Fruit fly (Drosophila melanogaster) whole organism, embryonic: ENCODE data around the gene CG13002.

ENCODE experiments used
- Bgb ChIP-seq: fragments of 200-800 bp; sonication (Bioruptor generic); IDR thresholded peaks from 2 replicates; pipeline ENCODE4 v1.3.6; 2022; ENCODE audit warnings: missing biosample characterization, missing genetic modification characterization; ENCODE audit not compliant: partially characterized antibody
- Blimp-1 ChIP-seq: fragments of 200-800 bp; sonication (Bioruptor generic); optimal IDR thresholded peaks from 3 replicates; lab custom pipeline; 2018; ENCODE audit warnings: missing biosample characterization, missing genetic modification characterization, mild to moderate bottlenecking, moderate library complexity, missing genetic modification reagents
- CG10267 ChIP-seq: fragments of 200-800 bp; sonication (Bioruptor generic); optimal IDR thresholded peaks from 2 replicates; lab custom pipeline; 2018; ENCODE audit warnings: missing biosample characterization, mild to moderate bottlenecking, missing genetic modification characterization, moderate library complexity
- CG10979 ChIP-seq: fragments of 200-800 bp; sonication (Bioruptor generic); optimal IDR thresholded peaks from 2 replicates; lab custom pipeline; 2018; ENCODE audit warnings: missing biosample characterization, mild to moderate bottlenecking, missing genetic modification characterization, moderate library complexity
- CG11247 ChIP-seq: fragments of 200-800 bp; sonication (Bioruptor generic); IDR thresholded peaks from 2 replicates; pipeline ENCODE4 v1.3.6; 2022; ENCODE audit warnings: missing biosample characterization, missing genetic modification characterization
- CG11696 ChIP-seq: fragments of 200-800 bp; sonication (Bioruptor generic); IDR thresholded peaks from 2 replicates; pipeline ENCODE4 v1.3.6; 2022; ENCODE audit warnings: missing biosample characterization, missing genetic modification characterization
- CG13296 ChIP-seq: fragments of 200-800 bp; sonication (Bioruptor generic); optimal IDR thresholded peaks from 3 replicates; lab custom pipeline; 2018; ENCODE audit warnings: missing biosample characterization, mild to moderate bottlenecking, missing genetic modification characterization
- CG13424 ChIP-seq: fragments of 200-800 bp; sonication (Bioruptor generic); optimal IDR thresholded peaks from 2 replicates; lab custom pipeline; 2019; ENCODE audit warnings: missing biosample characterization, mild to moderate bottlenecking, missing genetic modification characterization, moderate library complexity
- CG14860 ChIP-seq: fragments of 200-800 bp; sonication (Bioruptor generic); IDR thresholded peaks from 3 replicates; pipeline ENCODE4 v1.3.6; 2022; ENCODE audit warnings: missing biosample characterization, missing genetic modification characterization; ENCODE audit not compliant: partially characterized antibody
- CG15479 ChIP-seq: fragments of 200-800 bp; sonication (Bioruptor generic); optimal IDR thresholded peaks from 3 replicates; lab custom pipeline; 2019; ENCODE audit warnings: missing biosample characterization, mild to moderate bottlenecking, missing genetic modification characterization, moderate library complexity
- CG18619 ChIP-seq: fragments of 200-800 bp; sonication (Bioruptor generic); optimal IDR thresholded peaks from 3 replicates; lab custom pipeline; 2017; ENCODE audit warnings: missing biosample characterization, mild to moderate bottlenecking, missing genetic modification characterization
- CG2120 ChIP-seq: fragments of 200-800 bp; sonication (Bioruptor generic); optimal IDR thresholded peaks from 3 replicates; lab custom pipeline; 2016; ENCODE audit warnings: missing biosample characterization, missing genetic modification characterization
- CG2875 ChIP-seq: fragments of 200-800 bp; sonication (Bioruptor generic); optimal IDR thresholded peaks from 2 replicates; lab custom pipeline; 2017; ENCODE audit warnings: missing biosample characterization, mild to moderate bottlenecking, missing genetic modification characterization, missing genetic modification reagents
- CG3065 ChIP-seq: fragments of 200-800 bp; sonication (Bioruptor generic); optimal IDR thresholded peaks from 2 replicates; lab custom pipeline; 2016; ENCODE audit warnings: missing biosample characterization, missing genetic modification characterization
- CG31441 ChIP-seq: fragments of 200-800 bp; sonication (Bioruptor generic); IDR thresholded peaks from 2 replicates; pipeline ENCODE4 v1.3.6; 2022; ENCODE audit warnings: missing biosample characterization, missing genetic modification characterization
- CG3281 ChIP-seq: fragments of 200-800 bp; sonication (Bioruptor generic); optimal IDR thresholded peaks from 3 replicates; lab custom pipeline; 2017; ENCODE audit warnings: missing biosample characterization, mild to moderate bottlenecking, missing genetic modification characterization
- CG4328 ChIP-seq: fragments of 200-800 bp; sonication (Bioruptor generic); optimal IDR thresholded peaks from 3 replicates; lab custom pipeline; 2017; ENCODE audit warnings: missing biosample characterization, missing genetic modification reagents, missing genetic modification characterization
- CG4820 ChIP-seq: fragments of 200-800 bp; sonication (Bioruptor generic); optimal IDR thresholded peaks from 3 replicates; lab custom pipeline; 2016; ENCODE audit warnings: missing biosample characterization, missing genetic modification characterization
- CG5245 ChIP-seq: fragments of 200-800 bp; sonication (Bioruptor generic); optimal IDR thresholded peaks from 3 replicates; lab custom pipeline; 2016; ENCODE audit warnings: missing biosample characterization, missing genetic modification characterization
- CG6254 ChIP-seq: fragments of 200-800 bp; sonication (Bioruptor generic); optimal IDR thresholded peaks from 3 replicates; lab custom pipeline; 2017; ENCODE audit warnings: mild to moderate bottlenecking, missing biosample characterization, missing genetic modification reagents, missing genetic modification characterization
- CG6813 ChIP-seq: fragments of 200-800 bp; sonication (Bioruptor generic); optimal IDR thresholded peaks from 2 replicates; lab custom pipeline; 2017; ENCODE audit warnings: missing biosample characterization, missing genetic modification characterization, mild to moderate bottlenecking, moderate library complexity, missing genetic modification reagents
- CG7839 ChIP-seq: fragments of 200-800 bp; sonication (Bioruptor generic); optimal IDR thresholded peaks from 3 replicates; lab custom pipeline; 2018; ENCODE audit warnings: missing biosample characterization, mild to moderate bottlenecking, missing genetic modification characterization, moderate library complexity
- CG8388 ChIP-seq: fragments of 200-800 bp; sonication (Bioruptor generic); optimal IDR thresholded peaks from 2 replicates; lab custom pipeline; 2019; ENCODE audit warnings: missing biosample characterization, mild to moderate bottlenecking, missing genetic modification characterization, moderate library complexity
- CG8765 ChIP-seq: fragments of 200-800 bp; sonication (Bioruptor generic); IDR thresholded peaks from 2 replicates; pipeline ENCODE4 v1.3.6; 2022; ENCODE audit warnings: missing biosample characterization, missing genetic modification characterization
- CG9727 ChIP-seq: fragments of 200-800 bp; sonication (Bioruptor generic); optimal IDR thresholded peaks from 3 replicates; lab custom pipeline; 2017; ENCODE audit warnings: missing biosample characterization, mild to moderate bottlenecking, missing genetic modification characterization
- Fer3 ChIP-seq: fragments of 200-800 bp; sonication (Bioruptor generic); optimal IDR thresholded peaks from 2 replicates; lab custom pipeline; 2018; ENCODE audit warnings: missing biosample characterization, mild to moderate bottlenecking, missing genetic modification characterization, moderate library complexity
- Jarid2 ChIP-seq: fragments of 200-800 bp; sonication (Bioruptor generic); optimal IDR thresholded peaks from 3 replicates; lab custom pipeline; 2017; ENCODE audit warnings: mild to moderate bottlenecking, missing biosample characterization, missing genetic modification reagents, missing genetic modification characterization
- Nf-YC ChIP-seq: fragments of 200-800 bp; optimal IDR thresholded peaks from 3 replicates; lab custom pipeline; 2019; ENCODE audit warnings: missing biosample characterization, mild to moderate bottlenecking, missing genetic modification characterization, moderate library complexity
- Poxn ChIP-seq: fragments of 200-800 bp; sonication (Bioruptor generic); IDR thresholded peaks from 2 replicates; pipeline ENCODE4 v1.3.6; 2022; ENCODE audit warnings: missing biosample characterization, missing genetic modification characterization
- Ptx1 ChIP-seq: fragments of 200-800 bp; sonication (Bioruptor generic); IDR thresholded peaks from 2 replicates; pipeline ENCODE4 v1.3.6; 2022; ENCODE audit warnings: missing biosample characterization, missing genetic modification characterization
- Rfx ChIP-seq: fragments of 200-800 bp; sonication (Bioruptor generic); IDR thresholded peaks from 2 replicates; pipeline ENCODE4 v1.3.6; 2022; ENCODE audit warnings: missing biosample characterization, missing genetic modification characterization
- Sin3A ChIP-seq: fragments of >200 bp; optimal IDR thresholded peaks from 2 replicates; lab custom pipeline; 2018
- Sox100B ChIP-seq: fragments of 200-800 bp; sonication (Bioruptor generic); optimal IDR thresholded peaks from 3 replicates; lab custom pipeline; 2018; ENCODE audit warnings: missing biosample characterization, mild to moderate bottlenecking, missing genetic modification characterization
- Sox102F ChIP-seq: fragments of 200-800 bp; sonication (Bioruptor generic); optimal IDR thresholded peaks from 2 replicates; lab custom pipeline; 2018; ENCODE audit warnings: missing biosample characterization, mild to moderate bottlenecking, missing genetic modification characterization, moderate library complexity
- Xbp1 ChIP-seq: fragments of 200-800 bp; sonication (Bioruptor generic); optimal IDR thresholded peaks from 3 replicates; lab custom pipeline; 2016; ENCODE audit warnings: missing biosample characterization, mild to moderate bottlenecking, missing genetic modification characterization
- al ChIP-seq: fragments of 200-800 bp; sonication (Bioruptor generic); IDR thresholded peaks from 2 replicates; pipeline ENCODE4 v1.3.6; 2022; ENCODE audit warnings: missing biosample characterization, missing genetic modification characterization
- ap ChIP-seq: fragments of 200-800 bp; sonication (Bioruptor generic); IDR thresholded peaks from 2 replicates; pipeline ENCODE4 v1.3.6; 2022; ENCODE audit warnings: missing biosample characterization, missing genetic modification characterization
- az2 ChIP-seq: fragments of 200-800 bp; sonication (Bioruptor generic); optimal IDR thresholded peaks from 3 replicates; lab custom pipeline; 2016; ENCODE audit warnings: missing biosample characterization, missing genetic modification characterization
- bab2 ChIP-seq: fragments of 200-800 bp; sonication (Bioruptor generic); optimal IDR thresholded peaks from 2 replicates; lab custom pipeline; 2016; ENCODE audit warnings: missing biosample characterization, missing genetic modification characterization
- chn ChIP-seq: fragments of 200-800 bp; sonication (Bioruptor generic); optimal IDR thresholded peaks from 2 replicates; lab custom pipeline; 2016; ENCODE audit warnings: missing biosample characterization, missing genetic modification characterization
- ci ChIP-seq: fragments of 200-800 bp; sonication (Bioruptor generic); IDR thresholded peaks from 3 replicates; pipeline ENCODE4 v1.3.6; 2022; ENCODE audit warnings: missing biosample characterization, missing genetic modification characterization
- disco-r ChIP-seq: fragments of 200-800 bp; sonication (Bioruptor generic); optimal IDR thresholded peaks from 2 replicates; lab custom pipeline; 2016; ENCODE audit warnings: missing biosample characterization, missing genetic modification characterization
- dysf ChIP-seq: fragments of 200-800 bp; sonication (Bioruptor generic); IDR thresholded peaks from 3 replicates; pipeline ENCODE4 v1.3.6; 2022; ENCODE audit warnings: missing biosample characterization, missing genetic modification characterization
- nerfin-1 ChIP-seq: fragments of 200-800 bp; sonication (Bioruptor generic); optimal IDR thresholded peaks from 3 replicates; lab custom pipeline; 2019; ENCODE audit warnings: missing biosample characterization, mild to moderate bottlenecking, missing genetic modification characterization, moderate library complexity
- nmo ChIP-seq: fragments of 200-800 bp; sonication (Bioruptor generic); optimal IDR thresholded peaks from 2 replicates; lab custom pipeline; 2018; ENCODE audit warnings: missing biosample characterization, mild to moderate bottlenecking, missing genetic modification characterization, moderate library complexity
- onecut ChIP-seq: fragments of 200-800 bp; sonication (Bioruptor generic); IDR thresholded peaks from 2 replicates; pipeline ENCODE4 v1.3.6; 2022; ENCODE audit warnings: missing biosample characterization, missing genetic modification characterization
- pnt ChIP-seq: fragments of 200-800 bp; sonication (Bioruptor generic); optimal IDR thresholded peaks from 3 replicates; lab custom pipeline; 2016; ENCODE audit warnings: missing biosample characterization, missing genetic modification characterization
- seq ChIP-seq: fragments of 200-800 bp; sonication (Bioruptor generic); IDR thresholded peaks from 2 replicates; pipeline ENCODE4 v1.3.6; 2022; ENCODE audit warnings: missing biosample characterization, missing genetic modification characterization
- so ChIP-seq: fragments of 200-800 bp; sonication (Bioruptor generic); IDR thresholded peaks from 3 replicates; pipeline ENCODE4 v1.3.6; 2022; ENCODE audit warnings: missing biosample characterization, missing genetic modification characterization
- sqz ChIP-seq: fragments of 200-800 bp; sonication (Bioruptor generic); optimal IDR thresholded peaks from 3 replicates; lab custom pipeline; 2018; ENCODE audit warnings: missing biosample characterization, mild to moderate bottlenecking, missing genetic modification characterization
- tap ChIP-seq: fragments of 200-800 bp; optimal IDR thresholded peaks from 3 replicates; lab custom pipeline; 2019; ENCODE audit warnings: missing biosample characterization, mild to moderate bottlenecking, missing genetic modification characterization, moderate library complexity

CG13002 gene

DNA sequence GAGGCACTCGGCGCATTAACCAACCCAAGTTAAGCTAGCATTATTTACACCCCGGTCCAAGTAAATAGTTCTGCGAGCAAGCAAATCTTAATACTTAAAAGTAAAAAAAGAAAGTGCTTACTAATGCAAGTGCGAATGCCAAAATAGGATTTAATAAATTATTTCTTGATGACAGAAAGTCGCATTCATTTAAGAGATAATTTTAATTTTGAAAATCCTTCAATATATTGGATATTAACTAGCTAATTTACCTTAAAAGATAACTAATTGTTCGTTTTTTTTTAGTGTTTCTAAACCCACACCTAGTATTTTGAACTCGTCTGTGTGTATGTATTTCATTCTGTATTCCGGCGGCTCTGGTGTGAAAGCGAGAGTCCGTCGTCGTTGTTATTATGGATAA is 34.9 kb upstream of the CG13002 start (continued):
- TF ChIP-seq CG2875 (GFP tag; lab: Kevin White, UChicago) (peak; percentile 26), so (GFP tag; lab: Robert Waterston, UW) (0 out of 3 replicates have a peak, but pooled peaks have one; percentile 33), CG4820 (GFP tag; lab: Kevin White, UChicago) (peak; percentile 44), onecut (peak; percentile 36; the same call in 1 of the 2 replicates), sqz (GFP tag; lab: Kevin White, UChicago) (no peak), CG14860 (no peak), Nf-YC (tag; lab: Kevin White, UChicago) (peak; percentile 14), CG5245 (peak; percentile 10), Sin3A (lab: Kevin White, UChicago) (no peak), ci (0 out of 3 replicates have a peak, but pooled peaks have one; percentile 38), al (GFP tag; lab: Robert Waterston, UW) (no peak), seq (GFP tag; lab: Robert Waterston, UW) (0 out of 2 replicates have a peak, but pooled peaks have one; percentile 48), Rfx (GFP tag; lab: Robert Waterston, UW) (peak; percentile 32; the same call in 1 of the 2 replicates), Poxn (GFP tag; lab: Robert Waterston, UW) (no peak), CG10267 (tag; lab: Kevin White, UChicago) (peak; percentile 52), chn (no peak), CG9727 (GFP tag; lab: Kevin White, UChicago) (peak; percentile 41), Jarid2 (no peak), pnt (no peak), CG6813 (GFP tag; lab: Kevin White, UChicago) (no peak), az2 (GFP tag; lab: Kevin White, UChicago) (peak; percentile 35), tap (tag; lab: Kevin White, UChicago) (peak; percentile 21), Bgb (GFP tag; lab: Robert Waterston, UW) (no peak), Ptx1 (GFP tag; lab: Robert Waterston, UW) (peak; percentile 65; the same call in 1 of the 2 replicates), CG13296 (peak; percentile 62), CG11696 (peak; percentile 59), ap (peak; percentile 15; the same call in 1 of the 2 replicates), CG10979 (tag; lab: Kevin White, UChicago) (peak; percentile 68), CG6254 (GFP tag; lab: Kevin White, UChicago) (peak; percentile 3), Blimp-1 (GFP tag; lab: Kevin White, UChicago) (peak; percentile 86), dysf (peak; percentile 62; the same call in 2 of the 3 replicates), CG7839 (tag; lab: Kevin White, UChicago) (peak; percentile 70), CG13424 (tag; lab: Kevin White, UChicago) (peak; percentile 70), CG2120 (GFP tag; lab: Kevin White, UChicago) (peak; percentile 30), Xbp1 (peak; percentile 47), Fer3 (tag; lab: Kevin White, UChicago) (peak; percentile 13), Sox102F (GFP tag; lab: Kevin White, UChicago) (peak; percentile 73), CG3065 (GFP tag; lab: Kevin White, UChicago) (no peak), nmo (peak; percentile 72), CG11247 (GFP tag; lab: Robert Waterston, UW) (no peak), CG8765 (no peak), bab2 (GFP tag; lab: Kevin White, UChicago) (peak; percentile 2), nerfin-1 (peak; percentile 47), CG15479 (no peak), CG4328 (GFP tag; lab: Kevin White, UChicago) (peak; percentile 12), CG31441 (GFP tag; lab: Robert Waterston, UW) (peak; percentile 77), Sox100B (GFP tag; lab: Kevin White, UChicago) (peak; percentile 77), CG3281 (GFP tag; lab: Kevin White, UChicago) (peak; percentile 47), CG8388 (GFP tag; lab: Kevin White, UChicago) (peak; percentile 55), disco-r (no peak), CG18619 (GFP tag; lab: Kevin White, UChicago) (peak; percentile 1)
